Fruit fly (Drosophila melanogaster) whole organism, embryonic: ENCODE data around the gene CG31871.

Experiments
- CG1233 ChIP-seq: fragments of 200-800 bp; sonication (Bioruptor generic); optimal IDR thresholded peaks from 4 replicates; lab custom pipeline; 2018; ENCODE audit warnings: missing biosample characterization, mild to moderate bottlenecking, missing genetic modification characterization
- CG18262 ChIP-seq: fragments of 200-800 bp; optimal IDR thresholded peaks from 3 replicates; lab custom pipeline; 2019; ENCODE audit warnings: missing biosample characterization, mild to moderate bottlenecking, missing genetic modification characterization, moderate library complexity
- CG6654 ChIP-seq: fragments of 200-800 bp; sonication (Bioruptor generic); optimal IDR thresholded peaks from 2 replicates; lab custom pipeline; 2017; ENCODE audit warnings: missing biosample characterization, mild to moderate bottlenecking, missing genetic modification characterization
- Deaf1 ChIP-seq: fragments of 200-800 bp; optimal IDR thresholded peaks from 3 replicates; lab custom pipeline; 2019; ENCODE audit warnings: missing biosample characterization, mild to moderate bottlenecking, missing genetic modification characterization, moderate library complexity
- HHEX ChIP-seq: fragments of 200-800 bp; sonication (Bioruptor generic); optimal IDR thresholded peaks from 3 replicates; lab custom pipeline; 2017; ENCODE audit warnings: missing biosample characterization, mild to moderate bottlenecking, missing genetic modification characterization, missing genetic modification reagents
- NfI ChIP-seq: fragments of 200-800 bp; sonication (Bioruptor generic); optimal IDR thresholded peaks from 3 replicates; lab custom pipeline; 2018; ENCODE audit warnings: missing biosample characterization, mild to moderate bottlenecking, missing genetic modification characterization, moderate library complexity
- ken ChIP-seq: fragments of 200-800 bp; sonication (Bioruptor generic); IDR thresholded peaks from 3 replicates; pipeline ENCODE4 v1.3.6; 2022; ENCODE audit warnings: missing biosample characterization, missing genetic modification characterization
- kni ChIP-seq: fragments of 200-800 bp; sonication (Bioruptor generic); optimal IDR thresholded peaks from 3 replicates; lab custom pipeline; 2017; ENCODE audit warnings: mild to moderate bottlenecking, missing biosample characterization, missing genetic modification reagents, missing genetic modification characterization
- psq ChIP-seq: fragments of 200-800 bp; sonication (Bioruptor generic); optimal IDR thresholded peaks from 2 replicates; lab custom pipeline; 2017; ENCODE audit warnings: missing biosample characterization, missing genetic modification characterization

- TF ChIP-seq Deaf1 (tag; lab: Kevin White, UChicago) = no peak
- no peak for TF ChIP-seq NfI (GFP tag; lab: Kevin White, UChicago)
- TF ChIP-seq CG18262 (tag; lab: Kevin White, UChicago) = no peak
- no peak for TF ChIP-seq CG1233
- no peak for TF ChIP-seq psq (GFP tag; lab: Kevin White, UChicago)
- TF ChIP-seq CG6654 (GFP tag; lab: Kevin White, UChicago) = no peak
- TF ChIP-seq HHEX (GFP tag; lab: Kevin White, UChicago) = no peak
- peak; percentile 33 for TF ChIP-seq kni (GFP tag; lab: Kevin White, UChicago)
- no peak for TF ChIP-seq ken (GFP tag; lab: Robert Waterston, UW)
Observed at dm6 chr2L:10687009-10687793, 25.3 kb downstream of the CG31871 start, which contains the start of gene CG7296.
